Fruit fly (Drosophila melanogaster) whole organism, embryonic: ENCODE data around the gene Ror.

Experiments
- Abd-B ChIP-seq: fragments of 200-800 bp; sonication (Bioruptor generic); optimal IDR thresholded peaks from 2 replicates; lab custom pipeline; 2018; ENCODE audit warnings: missing biosample characterization, mild to moderate bottlenecking, missing genetic modification characterization, moderate library complexity
- CG1024 ChIP-seq: fragments of 200-800 bp; sonication (Bioruptor generic); IDR thresholded peaks from 2 replicates; pipeline ENCODE4 v1.3.6; 2022; ENCODE audit warnings: missing biosample characterization, missing genetic modification characterization
- CG10366 ChIP-seq: fragments of 200-800 bp; sonication (Bioruptor generic); IDR thresholded peaks from 2 replicates; pipeline ENCODE4 v1.3.6; 2022; ENCODE audit warnings: missing biosample characterization, missing genetic modification characterization
- CG10565 ChIP-seq: fragments of 200-800 bp; sonication (Bioruptor generic); optimal IDR thresholded peaks from 3 replicates; lab custom pipeline; 2016; ENCODE audit warnings: missing biosample characterization, mild to moderate bottlenecking, missing genetic modification characterization
- CG11723 ChIP-seq: fragments of 200-800 bp; sonication (Bioruptor generic); optimal IDR thresholded peaks from 2 replicates; lab custom pipeline; 2017; ENCODE audit warnings: missing biosample characterization, mild to moderate bottlenecking, missing genetic modification characterization
- CG12236 ChIP-seq: fragments of 200-800 bp; sonication (Bioruptor generic); optimal IDR thresholded peaks from 2 replicates; lab custom pipeline; 2016; ENCODE audit warnings: missing biosample characterization, missing genetic modification characterization
- CG13287 ChIP-seq: fragments of 200-800 bp; sonication (Bioruptor generic); IDR thresholded peaks from 2 replicates; pipeline ENCODE4 v1.3.6; 2022; ENCODE audit warnings: missing biosample characterization, missing genetic modification characterization; ENCODE audit not compliant: partially characterized antibody
- CG14441 ChIP-seq: fragments of 200-800 bp; sonication (Bioruptor generic); IDR thresholded peaks from 2 replicates; pipeline ENCODE4 v1.3.6; 2022; ENCODE audit warnings: missing biosample characterization, missing genetic modification characterization
- CG16779 ChIP-seq: fragments of 200-800 bp; sonication (Bioruptor generic); IDR thresholded peaks from 2 replicates; pipeline ENCODE4 v1.3.6; 2022; ENCODE audit warnings: missing biosample characterization, missing genetic modification characterization
- CG17186 ChIP-seq: fragments of 200-800 bp; sonication (Bioruptor generic); optimal IDR thresholded peaks from 3 replicates; lab custom pipeline; 2017; ENCODE audit warnings: missing biosample characterization, missing genetic modification reagents, missing genetic modification characterization
- CG17568 ChIP-seq: fragments of 200-800 bp; sonication (Bioruptor generic); optimal IDR thresholded peaks from 2 replicates; lab custom pipeline; 2018; ENCODE audit warnings: missing biosample characterization, mild to moderate bottlenecking, missing genetic modification characterization, moderate library complexity
- CG17612 ChIP-seq: fragments of 200-800 bp; sonication (Bioruptor generic); IDR thresholded peaks from 2 replicates; pipeline ENCODE4 v1.3.6; 2022; ENCODE audit warnings: missing biosample characterization, missing genetic modification characterization
- CG17829 ChIP-seq: fragments of 200-800 bp; optimal IDR thresholded peaks from 2 replicates; lab custom pipeline; 2019; ENCODE audit warnings: missing biosample characterization, mild to moderate bottlenecking, missing genetic modification characterization, moderate library complexity
- CG18262 ChIP-seq: fragments of 200-800 bp; optimal IDR thresholded peaks from 3 replicates; lab custom pipeline; 2019; ENCODE audit warnings: missing biosample characterization, mild to moderate bottlenecking, missing genetic modification characterization, moderate library complexity
- CG18599 ChIP-seq: fragments of 200-800 bp; sonication (Bioruptor generic); optimal IDR thresholded peaks from 3 replicates; lab custom pipeline; 2017; ENCODE audit warnings: missing biosample characterization, missing genetic modification characterization, mild to moderate bottlenecking, moderate library complexity, missing genetic modification reagents
- CG32767 ChIP-seq: fragments of 200-800 bp; sonication (Bioruptor generic); IDR thresholded peaks from 2 replicates; pipeline ENCODE4 v1.3.6; 2022; ENCODE audit warnings: missing biosample characterization, missing genetic modification characterization
- CG3847 ChIP-seq: fragments of 200-800 bp; sonication (Bioruptor generic); IDR thresholded peaks from 2 replicates; pipeline ENCODE4 v1.3.6; 2022; ENCODE audit warnings: missing biosample characterization, missing genetic modification characterization
- CG4404 ChIP-seq: fragments of 200-800 bp; sonication (Bioruptor generic); IDR thresholded peaks from 2 replicates; pipeline ENCODE4 v1.3.6; 2022; ENCODE audit warnings: missing biosample characterization, missing genetic modification characterization
- CG9437 ChIP-seq: fragments of 200-800 bp; sonication (Bioruptor generic); optimal IDR thresholded peaks from 2 replicates; lab custom pipeline; 2018; ENCODE audit warnings: missing biosample characterization, mild to moderate bottlenecking, missing genetic modification characterization
- D19A ChIP-seq: fragments of 200-800 bp; optimal IDR thresholded peaks from 3 replicates; lab custom pipeline; 2019; ENCODE audit warnings: missing biosample characterization, mild to moderate bottlenecking, missing genetic modification characterization, moderate library complexity
- Dek ChIP-seq: fragments of 200-800 bp; sonication (Bioruptor generic); optimal IDR thresholded peaks from 3 replicates; lab custom pipeline; 2019; ENCODE audit warnings: missing biosample characterization, mild to moderate bottlenecking, missing genetic modification characterization, moderate library complexity
- Dip2 ChIP-seq: fragments of 200-800 bp; sonication (Bioruptor generic); IDR thresholded peaks from 2 replicates; pipeline ENCODE4 v1.3.6; 2022; ENCODE audit warnings: missing biosample characterization, missing genetic modification characterization
- Doc3 ChIP-seq: fragments of 200-800 bp; sonication (Bioruptor generic); IDR thresholded peaks from 3 replicates; pipeline ENCODE4 v1.3.6; 2022; ENCODE audit warnings: missing biosample characterization, missing genetic modification characterization; ENCODE audit not compliant: partially characterized antibody
- E2f2 ChIP-seq: fragments of 200-800 bp; sonication (Bioruptor generic); IDR thresholded peaks from 2 replicates; pipeline ENCODE4 v1.3.6; 2022; ENCODE audit warnings: missing biosample characterization, missing genetic modification characterization
- Elba2 ChIP-seq: fragments of 200-800 bp; sonication (Bioruptor generic); optimal IDR thresholded peaks from 3 replicates; lab custom pipeline; 2016; ENCODE audit warnings: missing biosample characterization, missing genetic modification characterization
- Hr51 ChIP-seq, 2 experiments: fragments of 200-800 bp; sonication (Bioruptor generic); optimal IDR thresholded peaks; 2 replicates in 1 of 2; 3 replicates in 1 of 2; lab custom pipeline; 2016 to 2018; ENCODE audit warnings: missing biosample characterization in 2 of 2, missing genetic modification characterization in 2 of 2, mild to moderate bottlenecking in 1 of 2, moderate library complexity in 1 of 2
- Hr78 ChIP-seq, 2 experiments: fragments of 200-800 bp in 1 of 2; fragments of >200 bp in 1 of 2; sonication (Bioruptor generic) in 1 of 2; optimal IDR thresholded peaks; 2 replicates each; lab custom pipeline; 2017 to 2019; ENCODE audit warnings: missing biosample characterization in 2 of 2, missing genetic modification characterization in 2 of 2, mild to moderate bottlenecking in 1 of 2, moderate library complexity in 1 of 2
- MTF-1 ChIP-seq: fragments of 200-800 bp; sonication (Bioruptor generic); optimal IDR thresholded peaks from 2 replicates; lab custom pipeline; 2018; ENCODE audit warnings: missing biosample characterization, mild to moderate bottlenecking, missing genetic modification characterization, borderline replicate concordance
- Med ChIP-seq: fragments of 200-800 bp; sonication (Bioruptor generic); peaks from one replicate; lab custom pipeline; 2016; ENCODE audit warnings: missing biosample characterization, missing genetic modification characterization, mild to moderate bottlenecking, inconsistent platforms, moderate library complexity
- Nf-YA ChIP-seq: fragments of 200-800 bp; sonication (Bioruptor generic); IDR thresholded peaks from 2 replicates; pipeline ENCODE4 v1.3.6; 2022; ENCODE audit warnings: missing biosample characterization, missing genetic modification characterization
- Sox100B ChIP-seq: fragments of 200-800 bp; sonication (Bioruptor generic); optimal IDR thresholded peaks from 3 replicates; lab custom pipeline; 2018; ENCODE audit warnings: missing biosample characterization, mild to moderate bottlenecking, missing genetic modification characterization
- Sry-β ChIP-seq: fragments of 200-800 bp; sonication (Bioruptor generic); optimal IDR thresholded peaks from 2 replicates; lab custom pipeline; 2018; ENCODE audit warnings: missing biosample characterization, mild to moderate bottlenecking, missing genetic modification characterization, moderate library complexity
- danr ChIP-seq: fragments of 200-800 bp; sonication (Bioruptor generic); IDR thresholded peaks from 2 replicates; pipeline ENCODE4 v1.3.6; 2022; ENCODE audit warnings: missing biosample characterization, missing genetic modification characterization
- dmrt99B ChIP-seq: fragments of 200-800 bp; sonication (Bioruptor generic); optimal IDR thresholded peaks from 2 replicates; lab custom pipeline; 2018; ENCODE audit warnings: missing biosample characterization, mild to moderate bottlenecking, missing genetic modification characterization, moderate library complexity
- dysf ChIP-seq: fragments of 200-800 bp; sonication (Bioruptor generic); IDR thresholded peaks from 3 replicates; pipeline ENCODE4 v1.3.6; 2022; ENCODE audit warnings: missing biosample characterization, missing genetic modification characterization
- esg ChIP-seq: fragments of 200-800 bp; sonication (Bioruptor generic); conservative IDR thresholded peaks from 2 replicates; pipeline ENCODE4 v1.3.6; 2022; ENCODE audit warnings: missing biosample characterization, missing genetic modification characterization
- hbn ChIP-seq: fragments of 200-800 bp; sonication (Bioruptor generic); IDR thresholded peaks from 2 replicates; pipeline ENCODE4 v1.3.6; 2022; ENCODE audit warnings: missing biosample characterization, missing genetic modification characterization; ENCODE audit not compliant: partially characterized antibody
- lbe ChIP-seq: fragments of 200-800 bp; sonication (Bioruptor generic); optimal IDR thresholded peaks from 2 replicates; lab custom pipeline; 2016; ENCODE audit warnings: missing biosample characterization, mild to moderate bottlenecking, missing genetic modification characterization
- lola ChIP-seq, 3 experiments: fragments of >200 bp in 2 of 3; fragments of 200-800 bp in 1 of 3; sonication (Bioruptor generic) in 1 of 3; optimal IDR thresholded peaks; 2 replicates each; lab custom pipeline; 2017 to 2019; ENCODE audit warnings: missing biosample characterization in 3 of 3, missing genetic modification characterization in 3 of 3, mild to moderate bottlenecking in 1 of 3, moderate library complexity in 1 of 3
- nom ChIP-seq: fragments of 200-800 bp; sonication (Bioruptor generic); optimal IDR thresholded peaks from 2 replicates; lab custom pipeline; 2017; ENCODE audit warnings: missing biosample characterization, missing genetic modification characterization, mild to moderate bottlenecking, moderate library complexity, missing genetic modification reagents
- org-1 ChIP-seq: fragments of 200-800 bp; sonication (Bioruptor generic); optimal IDR thresholded peaks from 2 replicates; lab custom pipeline; 2017; ENCODE audit warnings: missing biosample characterization, missing genetic modification characterization
- prd ChIP-seq, 3 experiments: fragments of >200 bp in 2 of 3; fragments of 200-800 bp in 1 of 3; sonication (Bioruptor generic) in 1 of 3; optimal IDR thresholded peaks in 2 of 3; IDR thresholded peaks in 1 of 3; 2 replicates in 2 of 3; 3 replicates in 1 of 3; pipeline versions ENCODE4 v1.3.6 to Lab custom; 2017 to 2022; ENCODE audit warnings: missing biosample characterization in 1 of 3, missing genetic modification characterization in 1 of 3
- slp2 ChIP-seq: fragments of 200-800 bp; sonication (Bioruptor generic); optimal IDR thresholded peaks from 2 replicates; lab custom pipeline; 2016; ENCODE audit warnings: missing biosample characterization, missing genetic modification characterization
- tin ChIP-seq: fragments of 200-800 bp; sonication (Bioruptor generic); optimal IDR thresholded peaks from 3 replicates; lab custom pipeline; 2016; ENCODE audit warnings: missing biosample characterization, missing genetic modification characterization
- trh ChIP-seq: fragments of 200-800 bp; sonication (Bioruptor generic); optimal IDR thresholded peaks from 2 replicates; lab custom pipeline; 2016; ENCODE audit warnings: missing biosample characterization, missing genetic modification characterization
- unpg ChIP-seq: fragments of 200-800 bp; sonication (Bioruptor generic); optimal IDR thresholded peaks from 3 replicates; lab custom pipeline; 2018; ENCODE audit warnings: missing biosample characterization, mild to moderate bottlenecking, missing genetic modification characterization, moderate library complexity
- vvl ChIP-seq: fragments of 200-800 bp; sonication (Bioruptor generic); IDR thresholded peaks from 2 replicates; pipeline ENCODE4 v1.3.6; 2022; ENCODE audit warnings: missing biosample characterization, missing genetic modification characterization
- z ChIP-seq: fragments of 200-800 bp; sonication (Bioruptor generic); IDR thresholded peaks from 3 replicates; pipeline ENCODE4 v1.3.6; 2022; ENCODE audit warnings: missing biosample characterization, missing genetic modification characterization

Ror gene

dm6 chr2L:10226724-10227407 lies 24.8 kb upstream of the Ror start, which contains the start of gene CG5708:
Gene CG5708 (minus strand): TSS chr2L:10226808.
- TF ChIP-seq CG10366 (GFP tag; lab: Robert Waterston, UW) (peak; percentile 58; the same call in 1 of the 2 replicates), Abd-B (GFP tag; lab: Kevin White, UChicago) (peak; percentile 51), Dek (tag; lab: Kevin White, UChicago) (no peak), CG17186 (GFP tag; lab: Kevin White, UChicago) (no peak), CG10565 (no peak), CG17568 (no peak), prd (optimal IDR thresholded peaks at IDR 0.05; lab: Kevin White, UChicago) (no peak), prd (GFP tag; IDR thresholded peaks at IDR 0.05; lab: Robert Waterston, UW) (0 out of 3 replicates have a peak, but pooled peaks have one; percentile 20), dysf (GFP tag; lab: Robert Waterston, UW) (no peak), Med (GFP tag; lab: Kevin White, UChicago) (peak; percentile 76), danr (GFP tag; lab: Robert Waterston, UW) (no peak), Dip2 (GFP tag; lab: Robert Waterston, UW) (no peak), Nf-YA (no peak), hbn (GFP tag; lab: Robert Waterston, UW) (peak; percentile 30; the same call in 1 of the 2 replicates), lbe (no peak), CG9437 (GFP tag; lab: Kevin White, UChicago) (no peak), CG4404 (GFP tag; lab: Robert Waterston, UW) (no peak), CG18262 (peak; percentile 37), slp2 (GFP tag; lab: Kevin White, UChicago) (no peak), unpg (no peak), MTF-1 (GFP tag; lab: Kevin White, UChicago) (no peak), CG17829 (tag; lab: Kevin White, UChicago) (peak; percentile 35), z (GFP tag; lab: Robert Waterston, UW) (no peak), Hr51 (GFP tag; optimal IDR thresholded peaks at IDR 0.05; lab: Kevin White, UChicago) (no peak), esg (GFP tag; lab: Robert Waterston, UW) (no peak), CG1024 (GFP tag; lab: Robert Waterston, UW) (peak; percentile 96), CG14441 (GFP tag; lab: Robert Waterston, UW) (no peak), D19A (tag; lab: Kevin White, UChicago) (no peak), CG32767 (GFP tag; lab: Robert Waterston, UW) (no peak), vvl (GFP tag; lab: Robert Waterston, UW) (0 out of 2 replicates have a peak, but pooled peaks have one; percentile 42), org-1 (GFP tag; lab: Kevin White, UChicago) (no peak), CG12236 (no peak), CG17612 (GFP tag; lab: Robert Waterston, UW) (no peak), Elba2 (GFP tag; lab: Kevin White, UChicago) (no peak), lola (GFP tag; optimal IDR thresholded peaks at IDR 0.05; lab: Kevin White, UChicago) (peak in 1 of 3 experiments; percentile 18), CG16779 (GFP tag; lab: Robert Waterston, UW) (no peak), Doc3 (GFP tag; lab: Robert Waterston, UW) (no peak), Sry-β (GFP tag; lab: Kevin White, UChicago) (peak; percentile 92), Sox100B (peak; percentile 24), dmrt99B (tag; lab: Kevin White, UChicago) (no peak), nom (GFP tag; lab: Kevin White, UChicago) (no peak), CG3847 (no peak), E2f2 (no peak), trh (GFP tag; lab: Kevin White, UChicago) (no peak), CG18599 (GFP tag; lab: Kevin White, UChicago) (no peak), Hr78 (GFP tag; optimal IDR thresholded peaks at IDR 0.05; lab: Kevin White, UChicago) (no peak), CG13287 (GFP tag; lab: Robert Waterston, UW) (peak; percentile 45; the same call in 1 of the 2 replicates), CG11723 (peak; percentile 89), tin (no peak)
